Fruit fly (Drosophila melanogaster) whole organism, wandering third instar larva: ENCODE results near the gene CG12099.

Experiments
- Abd-B ChIP-seq: fragments of >200 bp; optimal IDR thresholded peaks from 2 replicates; lab custom pipeline; 2017; ENCODE audit warnings: missing biosample characterization, missing genetic modification characterization
- Hr83 ChIP-seq: fragments of 200-300 bp; sonication (Bioruptor generic); optimal IDR thresholded peaks from 2 replicates; lab custom pipeline; 2016; ENCODE audit warnings: missing biosample characterization, mild to moderate bottlenecking, missing genetic modification characterization, moderate library complexity; ENCODE audit not compliant: poor library complexity, severe bottlenecking
- N ChIP-seq: fragments of >200 bp; optimal IDR thresholded peaks from 2 replicates; lab custom pipeline; 2018; ENCODE audit warnings: missing biosample characterization, missing external identifiers, missing genetic modification characterization
- OdsH ChIP-seq: fragments of 200-800 bp; sonication (Bioruptor generic); optimal IDR thresholded peaks from 2 replicates; lab custom pipeline; 2016; ENCODE audit warnings: missing biosample characterization, mild to moderate bottlenecking, missing genetic modification characterization
- Sp1 ChIP-seq: fragments of 200-800 bp; sonication (Bioruptor generic); optimal IDR thresholded peaks from 3 replicates; lab custom pipeline; 2019; ENCODE audit warnings: missing biosample characterization, mild to moderate bottlenecking, missing genetic modification characterization, moderate library complexity
- dl ChIP-seq, 2 experiments: fragments of 175-275, 200-275 bp in 1 of 2; fragments of 200-275 bp in 1 of 2; sonication (Bioruptor generic); optimal IDR thresholded peaks; lab custom pipeline; 2018; ENCODE audit warnings: mild to moderate bottlenecking in 2 of 2, missing biosample characterization in 2 of 2, missing genetic modification characterization in 2 of 2, moderate library complexity in 2 of 2; ENCODE audit not compliant: partially characterized antibody in 2 of 2, insufficient read depth in 1 of 2
- dsf ChIP-seq: sonication (Bioruptor generic); optimal IDR thresholded peaks from 2 replicates; lab custom pipeline; 2016; ENCODE audit warnings: missing biosample characterization, missing genetic modification characterization, borderline replicate concordance
- fru ChIP-seq: fragments of 200-800 bp; sonication (Bioruptor generic); optimal IDR thresholded peaks from 3 replicates; lab custom pipeline; 2016; ENCODE audit warnings: missing biosample characterization, mild to moderate bottlenecking, missing genetic modification characterization
- h ChIP-seq: fragments of 200-800 bp; sonication (Bioruptor generic); optimal IDR thresholded peaks from 3 replicates; lab custom pipeline; 2016; ENCODE audit warnings: missing biosample characterization, mild to moderate bottlenecking, missing genetic modification characterization
- lola ChIP-seq: fragments of >200 bp; optimal IDR thresholded peaks from 2 replicates; lab custom pipeline; 2017; ENCODE audit warnings: missing biosample characterization, missing genetic modification characterization
- sv ChIP-seq: fragments of 200-800 bp; sonication (Bioruptor generic); optimal IDR thresholded peaks from 3 replicates; lab custom pipeline; 2016; ENCODE audit warnings: missing biosample characterization, missing genetic modification characterization
- usp ChIP-seq: fragments of >200 bp; optimal IDR thresholded peaks from 2 replicates; lab custom pipeline; 2017; ENCODE audit warnings: missing biosample characterization, missing genetic modification characterization
- woc ChIP-seq: sonication (Bioruptor generic); optimal IDR thresholded peaks from 2 replicates; lab custom pipeline; 2016; ENCODE audit warnings: missing biosample characterization, mild to moderate bottlenecking, missing genetic modification characterization

dm6 chr3L:1536487-1537337 is 21.6 kb downstream of the CG12099 start, which contains the start of the genes CG12091 and pns:
- peak; percentile 80 for TF ChIP-seq h (GFP tag; lab: Kevin White, UChicago)
- no peak for TF ChIP-seq dsf (GFP tag; lab: Kevin White, UChicago)
- peak; percentile 46 for TF ChIP-seq sv (GFP tag; lab: Kevin White, UChicago)
- TF ChIP-seq Abd-B: no peak
- peak; percentile 60 for TF ChIP-seq Hr83 (GFP tag; lab: Kevin White, UChicago)
- peak; percentile 42 for TF ChIP-seq OdsH
- peak; percentile 60 for TF ChIP-seq fru
- TF ChIP-seq usp (GFP tag; lab: Kevin White, UChicago): no peak
- no peak for TF ChIP-seq woc
- peak; percentile 64 for TF ChIP-seq Sp1 (GFP tag; lab: Kevin White, UChicago)
- no peak for TF ChIP-seq dl (GFP tag; optimal IDR thresholded peaks at IDR 0.05; lab: Kevin White, UChicago; ENCODE audit: insufficient read depth in 1 of 2, partially characterized antibody in 2 of 2)
- TF ChIP-seq N (GFP tag; lab: Kevin White, UChicago): no peak
- no peak for TF ChIP-seq lola (GFP tag; lab: Kevin White, UChicago)
